Worm (Caenorhabditis elegans) whole organism, L4 larva: ENCODE data around the gene inso-1.

ENCODE experiments used
- F49E8.2 ChIP-seq: sonication (generic microtip); optimal IDR thresholded peaks from 2 replicates; lab custom pipeline; 2016; ENCODE audit warnings: missing compliant biosample characterization, mild to moderate bottlenecking, missing genetic modification characterization, borderline replicate concordance
- R02D3.7 ChIP-seq: fragments of 150-350 bp; sonication (generic microtip); optimal IDR thresholded peaks from 3 replicates; lab custom pipeline; 2014; ENCODE audit warnings: missing biosample characterization, missing genetic modification characterization
- ceh-28 ChIP-seq: fragments of 150-350 bp; optimal IDR thresholded peaks from 2 replicates; lab custom pipeline; 2014; ENCODE audit warnings: missing biosample characterization, missing genetic modification reagents, missing genetic modification characterization
- ceh-82 ChIP-seq: sonication (generic microtip); optimal IDR thresholded peaks from 2 replicates; lab custom pipeline; 2017; ENCODE audit warnings: missing biosample characterization, missing genetic modification characterization
- fos-1 ChIP-seq: fragments of 150-350 bp; optimal IDR thresholded peaks from 2 replicates; lab custom pipeline; 2014; ENCODE audit warnings: missing biosample characterization, missing genetic modification characterization
- nhr-237 ChIP-seq: sonication (generic microtip); optimal IDR thresholded peaks from 2 replicates; lab custom pipeline; 2017; ENCODE audit warnings: missing biosample characterization, missing genetic modification characterization
- nhr-76 ChIP-seq: fragments of 150-350 bp; optimal IDR thresholded peaks from 2 replicates; lab custom pipeline; 2014; ENCODE audit warnings: missing biosample characterization, missing genetic modification characterization
- zag-1 ChIP-seq: fragments of 150-350 bp; optimal IDR thresholded peaks from 2 replicates; lab custom pipeline; 2014; ENCODE audit warnings: missing biosample characterization, missing genetic modification characterization
- zfp-2 ChIP-seq: sonication (generic microtip); optimal IDR thresholded peaks from 2 replicates; lab custom pipeline; 2016; ENCODE audit warnings: mild to moderate bottlenecking, missing genetic modification characterization, missing compliant biosample characterization

DNA sequence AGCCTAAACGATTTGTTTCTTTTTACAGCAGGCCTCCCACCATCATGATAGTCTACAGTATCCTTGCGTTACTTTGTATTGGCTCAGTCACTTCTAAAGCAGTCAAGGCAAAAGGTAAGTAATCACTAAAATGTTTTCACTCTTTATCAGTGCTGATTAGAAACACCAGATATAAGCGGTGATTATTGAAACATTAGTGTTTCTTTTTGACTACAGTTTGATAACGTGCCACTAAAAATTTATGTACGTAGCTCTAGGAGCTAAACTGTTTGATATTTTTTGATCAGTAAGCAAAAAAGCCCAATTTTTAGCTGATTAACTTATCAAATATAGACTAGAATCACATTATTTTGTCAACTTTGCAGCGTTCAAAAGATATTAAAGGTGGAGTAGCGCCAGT lies 11.6 kb downstream of the inso-1 start:
- TF ChIP-seq fos-1 (tag; lab: Kevin White, UChicago) (no peak), ceh-28 (no peak), F49E8.2 (tag; lab: Kevin White, UChicago) (no peak), zfp-2 (tag; lab: Kevin White, UChicago) (no peak), R02D3.7 (tag; lab: Kevin White, UChicago) (no peak), nhr-237 (tag; lab: Kevin White, UChicago) (no peak), ceh-82 (no peak), zag-1 (tag; lab: Kevin White, UChicago) (no peak), nhr-76 (tag; lab: Kevin White, UChicago) (no peak)
